Worm (Caenorhabditis elegans) whole organism, L1 larva: Measurements from ENCODE around the gene T25E12.14.
A peak's percentile ranks its signal among the peaks of the same experiment; 100 is the strongest.

Experiments used
- C04F5.9 ChIP-seq: sonication (generic microtip); optimal IDR thresholded peaks from 2 replicates; lab custom pipeline; 2016; ENCODE audit warnings: missing genetic modification characterization, missing compliant biosample characterization
- C16A3.4 ChIP-seq: fragments of 150-350 bp; optimal IDR thresholded peaks from 2 replicates; lab custom pipeline; 2014; ENCODE audit warnings: missing biosample characterization, missing genetic modification characterization
- F16B12.6 ChIP-seq: fragments of 150-350 bp; optimal IDR thresholded peaks from 2 replicates; lab custom pipeline; 2014; ENCODE audit warnings: missing biosample characterization, missing genetic modification characterization
- ceh-63 ChIP-seq: fragments of 200-800 bp; sonication (Bioruptor generic); optimal IDR thresholded peaks from 2 replicates; lab custom pipeline; 2018; ENCODE audit warnings: mild to moderate bottlenecking, missing genetic modification characterization, missing compliant biosample characterization
- ceh-8 ChIP-seq: fragments of 200-800 bp; sonication (Bioruptor generic); optimal IDR thresholded peaks from 2 replicates; lab custom pipeline; 2018; ENCODE audit warnings: mild to moderate bottlenecking, missing genetic modification characterization, moderate library complexity, missing compliant biosample characterization
- ceh-82 ChIP-seq, 3 experiments: fragments of 150-350 bp in 1 of 3; sonication (generic microtip) in 2 of 3; optimal IDR thresholded peaks; 2 replicates each; lab custom pipeline; 2014 to 2017; ENCODE audit warnings: missing biosample characterization in 3 of 3, missing genetic modification characterization in 3 of 3
- ceh-90 ChIP-seq: sonication (generic microtip); optimal IDR thresholded peaks from 2 replicates; lab custom pipeline; 2016; ENCODE audit warnings: missing genetic modification characterization, missing compliant biosample characterization
- ces-1 ChIP-seq: fragments of 150-350 bp; optimal IDR thresholded peaks from 2 replicates; lab custom pipeline; 2014; ENCODE audit warnings: missing biosample characterization, missing genetic modification reagents, missing genetic modification characterization
- dsc-1 ChIP-seq: sonication (generic microtip); optimal IDR thresholded peaks from 2 replicates; lab custom pipeline; 2016; ENCODE audit warnings: mild to moderate bottlenecking, missing genetic modification characterization, missing compliant biosample characterization
- egl-27 ChIP-seq, 2 experiments: fragments of 150-350 bp in 1 of 2; sonication (generic microtip); optimal IDR thresholded peaks; 3 replicates each; lab custom pipeline; 2017 to 2018; ENCODE audit warnings: missing biosample characterization in 2 of 2, missing genetic modification characterization in 2 of 2, missing genetic modification reagents in 2 of 2
- elt-2 ChIP-seq: sonication (generic microtip); optimal IDR thresholded peaks from 2 replicates; lab custom pipeline; 2016; ENCODE audit warnings: missing genetic modification characterization, mild to moderate bottlenecking, inconsistent platforms, missing compliant biosample characterization, missing genetic modification reagents
- elt-3 ChIP-seq, 6 experiments: fragments of 150-350 bp in 1 of 6; sonication (generic microtip); optimal IDR thresholded peaks; 2 replicates each; lab custom pipeline; 2017 to 2018; ENCODE audit warnings: missing biosample characterization in 6 of 6, missing genetic modification characterization in 6 of 6, inconsistent platforms in 1 of 6
- fkh-8 ChIP-seq: sonication (generic microtip); optimal IDR thresholded peaks from 2 replicates; lab custom pipeline; 2016; ENCODE audit warnings: mild to moderate bottlenecking, missing genetic modification characterization, missing compliant biosample characterization
- fos-1 ChIP-seq: fragments of 150-350 bp; optimal IDR thresholded peaks from 2 replicates; lab custom pipeline; 2014; ENCODE audit warnings: missing biosample characterization, missing genetic modification characterization
- hlh-4 ChIP-seq: sonication (generic microtip); optimal IDR thresholded peaks from 2 replicates; lab custom pipeline; 2016; ENCODE audit warnings: mild to moderate bottlenecking, missing genetic modification characterization, missing compliant biosample characterization
- isw-1 ChIP-seq: fragments of 200-800 bp; sonication (Bioruptor generic); IDR thresholded peaks from 2 replicates; pipeline ENCODE4 v1.3.6; 2022; ENCODE audit warnings: missing genetic modification characterization, missing compliant biosample characterization
- lin-14 ChIP-seq: fragments of 200-800 bp; sonication (Bioruptor generic); optimal IDR thresholded peaks from 2 replicates; lab custom pipeline; 2018; ENCODE audit warnings: mild to moderate bottlenecking, missing genetic modification characterization, moderate library complexity, missing compliant biosample characterization
- lin-39 ChIP-seq: fragments of 150-350 bp; optimal IDR thresholded peaks from 2 replicates; lab custom pipeline; 2014; ENCODE audit warnings: missing biosample characterization, missing genetic modification reagents, missing genetic modification characterization
- lir-3 ChIP-seq: sonication (generic microtip); optimal IDR thresholded peaks from 2 replicates; lab custom pipeline; 2016; ENCODE audit warnings: mild to moderate bottlenecking, missing genetic modification characterization, moderate library complexity, missing compliant biosample characterization; ENCODE audit not compliant: poor library complexity
- lsy-2 ChIP-seq, 2 experiments: fragments of 150-350 bp; optimal IDR thresholded peaks; 2 replicates each; lab custom pipeline; 2014; ENCODE audit warnings: missing biosample characterization in 2 of 2, missing genetic modification characterization in 2 of 2
- mab-9 ChIP-seq: fragments of 200-800 bp; sonication (Bioruptor generic); IDR thresholded peaks from 2 replicates; pipeline ENCODE4 v1.3.6; 2022; ENCODE audit warnings: missing genetic modification reagents, missing genetic modification characterization, missing compliant biosample characterization
- mdl-1 ChIP-seq, 2 experiments: fragments of 150-350 bp; optimal IDR thresholded peaks; 2 replicates each; lab custom pipeline; 2014 to 2017; ENCODE audit warnings: missing biosample characterization in 2 of 2, missing genetic modification characterization in 2 of 2, inconsistent platforms in 1 of 2
- mef-2 ChIP-seq: fragments of 150-350 bp; optimal IDR thresholded peaks from 2 replicates; lab custom pipeline; 2014; ENCODE audit warnings: missing biosample characterization, missing genetic modification characterization
- mep-1 ChIP-seq: fragments of 150-350 bp; optimal IDR thresholded peaks from 2 replicates; lab custom pipeline; 2014; ENCODE audit warnings: missing biosample characterization, missing genetic modification characterization
- nhr-11 ChIP-seq: fragments of 150-350 bp; optimal IDR thresholded peaks from 2 replicates; lab custom pipeline; 2014; ENCODE audit warnings: missing biosample characterization, missing genetic modification characterization
- nhr-19 ChIP-seq: fragments of 200-800 bp; sonication (Bioruptor generic); conservative IDR thresholded peaks from 2 replicates; pipeline ENCODE4 v1.3.6; 2022; ENCODE audit warnings: missing genetic modification characterization, missing compliant biosample characterization
- nhr-20 ChIP-seq: sonication (generic microtip); optimal IDR thresholded peaks from 2 replicates; lab custom pipeline; 2016; ENCODE audit warnings: mild to moderate bottlenecking, missing genetic modification characterization, missing compliant biosample characterization
- nhr-28 ChIP-seq: fragments of 150-350 bp; optimal IDR thresholded peaks from 2 replicates; lab custom pipeline; 2014; ENCODE audit warnings: missing biosample characterization, missing genetic modification characterization
- nhr-47 ChIP-seq: sonication (generic microtip); optimal IDR thresholded peaks from 2 replicates; lab custom pipeline; 2016; ENCODE audit warnings: mild to moderate bottlenecking, missing genetic modification characterization, moderate library complexity, missing compliant biosample characterization
- nhr-71 ChIP-seq: sonication (generic microtip); optimal IDR thresholded peaks from 2 replicates; lab custom pipeline; 2016; ENCODE audit warnings: mild to moderate bottlenecking, missing genetic modification characterization, moderate library complexity, missing compliant biosample characterization
- nhr-84 ChIP-seq: sonication (generic microtip); optimal IDR thresholded peaks from 2 replicates; lab custom pipeline; 2017; ENCODE audit warnings: missing biosample characterization, missing genetic modification characterization
- nhr-85 ChIP-seq: sonication (generic microtip); peaks from one replicate; lab custom pipeline; 2016; ENCODE audit warnings: missing genetic modification characterization, inconsistent platforms, missing compliant biosample characterization
- nhr-90 ChIP-seq: sonication (generic microtip); optimal IDR thresholded peaks from 2 replicates; lab custom pipeline; 2016; ENCODE audit warnings: mild to moderate bottlenecking, missing genetic modification characterization, missing compliant biosample characterization; ENCODE audit not compliant: poor library complexity
- pax-3 ChIP-seq: fragments of 200-800 bp; sonication (Bioruptor generic); optimal IDR thresholded peaks from 2 replicates; lab custom pipeline; 2018; ENCODE audit warnings: mild to moderate bottlenecking, missing genetic modification characterization, moderate library complexity, missing compliant biosample characterization
- rnt-1 ChIP-seq: sonication (generic microtip); optimal IDR thresholded peaks from 2 replicates; lab custom pipeline; 2016; ENCODE audit warnings: mild to moderate bottlenecking, missing genetic modification characterization, moderate library complexity, missing compliant biosample characterization
- skn-1 ChIP-seq: fragments of 150-350 bp; optimal IDR thresholded peaks from 2 replicates; lab custom pipeline; 2014; ENCODE audit warnings: missing biosample characterization, missing genetic modification characterization
- snu-23 ChIP-seq: sonication (generic microtip); optimal IDR thresholded peaks from 2 replicates; lab custom pipeline; 2016; ENCODE audit warnings: missing genetic modification characterization, missing compliant biosample characterization
- sox-4 ChIP-seq: sonication (generic microtip); optimal IDR thresholded peaks from 2 replicates; lab custom pipeline; 2016; ENCODE audit warnings: missing genetic modification characterization, missing compliant biosample characterization
- sptf-1 ChIP-seq: fragments of 150-350 bp; optimal IDR thresholded peaks from 2 replicates; lab custom pipeline; 2014; ENCODE audit warnings: missing biosample characterization, missing genetic modification characterization
- tbx-2 ChIP-seq: sonication (generic microtip); optimal IDR thresholded peaks from 2 replicates; lab custom pipeline; 2016; ENCODE audit warnings: missing genetic modification characterization, missing compliant biosample characterization
- tlp-1 ChIP-seq: fragments of 150-350 bp; optimal IDR thresholded peaks from 2 replicates; lab custom pipeline; 2014; ENCODE audit warnings: missing biosample characterization, missing genetic modification characterization
- unc-130 ChIP-seq: fragments of 150-350 bp; optimal IDR thresholded peaks from 2 replicates; lab custom pipeline; 2017; ENCODE audit warnings: missing biosample characterization, missing genetic modification characterization, inconsistent platforms
- unc-62 ChIP-seq: fragments of 150-350 bp; optimal IDR thresholded peaks from 2 replicates; lab custom pipeline; 2014; ENCODE audit warnings: missing biosample characterization, missing genetic modification reagents, missing genetic modification characterization
- unc-86 ChIP-seq: sonication (generic microtip); optimal IDR thresholded peaks from 2 replicates; lab custom pipeline; 2016; ENCODE audit warnings: missing genetic modification characterization, missing compliant biosample characterization
- unc-98 ChIP-seq: fragments of 200-800 bp; sonication (Bioruptor generic); IDR thresholded peaks from 2 replicates; pipeline ENCODE4 v1.3.6; 2022; ENCODE audit warnings: missing genetic modification characterization, missing compliant biosample characterization
- zip-4 ChIP-seq: fragments of 200-800 bp; sonication (Bioruptor generic); optimal IDR thresholded peaks from 2 replicates; lab custom pipeline; 2018; ENCODE audit warnings: mild to moderate bottlenecking, missing genetic modification characterization, moderate library complexity, missing compliant biosample characterization
- ztf-11 ChIP-seq, 2 experiments: sonication (generic microtip); optimal IDR thresholded peaks; 2 replicates each; lab custom pipeline; 2016 to 2017; ENCODE audit warnings: missing genetic modification characterization in 2 of 2, missing biosample characterization in 1 of 2, missing compliant biosample characterization in 1 of 2
- ztf-4 ChIP-seq: fragments of 150-350 bp; optimal IDR thresholded peaks from 2 replicates; lab custom pipeline; 2014; ENCODE audit warnings: missing biosample characterization, missing genetic modification characterization

T25E12.14 gene

ce11 chrV:16723744-16724143, 3.3 kb upstream of the T25E12.14 start, which contains the start of gene nhr-112:
TSS of gene nhr-112 (minus strand) at chrV:16723844.
- TF ChIP-seq unc-98 (no peak), mef-2 (no peak), nhr-11 (tag; lab: Kevin White, UChicago) (no peak), fkh-8 (tag; lab: Kevin White, UChicago) (no peak), lir-3 (tag; lab: Kevin White, UChicago) (no peak)

- no peak for TF ChIP-seq tlp-1 (tag; lab: Kevin White, UChicago)
- TF ChIP-seq nhr-71 (tag; lab: Kevin White, UChicago): no peak
- no peak for TF ChIP-seq lsy-2 (tag; optimal IDR thresholded peaks at IDR 0.05; lab: Kevin White, UChicago)
- TF ChIP-seq sox-4 (tag; lab: Kevin White, UChicago): no peak
- TF ChIP-seq C16A3.4 (tag; lab: Kevin White, UChicago): no peak
- TF ChIP-seq F16B12.6 (tag; lab: Kevin White, UChicago): no peak
- TF ChIP-seq nhr-20 (tag; lab: Kevin White, UChicago): peak; percentile 25
- TF ChIP-seq mep-1 (tag; lab: Kevin White, UChicago): no peak
- peak in 1 of 2 experiments; percentile 17 for TF ChIP-seq egl-27 (tag; optimal IDR thresholded peaks at IDR 0.05; lab: Kevin White, UChicago)
- peak; percentile 8 for TF ChIP-seq skn-1 (tag; lab: Kevin White, UChicago)
- TF ChIP-seq ces-1 (GFP tag; lab: Kevin White, UChicago): no peak
Measured at ce11 chrV:16724574-16724973, 2.4 kb upstream of the T25E12.14 start.

- TF ChIP-seq egl-27 (tag; optimal IDR thresholded peaks at IDR 0.05; lab: Kevin White, UChicago) (no peak), unc-62 (GFP tag; lab: Kevin White, UChicago) (no peak), snu-23 (no peak), lsy-2 (tag; optimal IDR thresholded peaks at IDR 0.05; lab: Kevin White, UChicago) (no peak), unc-98 (no peak), C04F5.9 (tag; lab: Kevin White, UChicago) (no peak), nhr-85 (tag; lab: Kevin White, UChicago) (peak; percentile 22), fos-1 (tag; lab: Kevin White, UChicago) (no peak), elt-3 (tag; optimal IDR thresholded peaks at IDR 0.05; lab: Kevin White, UChicago) (no peak), nhr-84 (tag; lab: Kevin White, UChicago) (no peak), F16B12.6 (tag; lab: Kevin White, UChicago) (no peak), nhr-19 (GFP tag; lab: Robert Waterston, UW) (no peak), fkh-8 (tag; lab: Kevin White, UChicago) (no peak), sptf-1 (no peak), ceh-82 (tag; optimal IDR thresholded peaks at IDR 0.05; lab: Kevin White, UChicago) (peak in 1 of 3 experiments; percentile 31), nhr-28 (no peak), nhr-71 (tag; lab: Kevin White, UChicago) (peak; percentile 45), dsc-1 (tag; lab: Kevin White, UChicago) (no peak), lin-14 (GFP tag; lab: Kevin White, UChicago) (no peak), zip-4 (GFP tag; lab: Kevin White, UChicago) (no peak), pax-3 (tag; lab: Kevin White, UChicago) (no peak), ceh-63 (no peak), mab-9 (no peak), nhr-20 (tag; lab: Kevin White, UChicago) (peak; percentile 58), unc-86 (tag; lab: Kevin White, UChicago) (no peak), nhr-47 (tag; lab: Kevin White, UChicago) (no peak), ceh-8 (GFP tag; lab: Kevin White, UChicago) (no peak), tbx-2 (no peak), mdl-1 (tag; optimal IDR thresholded peaks at IDR 0.05; lab: Kevin White, UChicago) (no peak), ztf-4 (tag; lab: Kevin White, UChicago) (no peak), C16A3.4 (tag; lab: Kevin White, UChicago) (no peak), hlh-4 (tag; lab: Kevin White, UChicago) (no peak), isw-1 (GFP tag; lab: Robert Waterston, UW) (no peak), lin-39 (tag; lab: Kevin White, UChicago) (no peak), mep-1 (tag; lab: Kevin White, UChicago) (no peak), ztf-11 (tag; optimal IDR thresholded peaks at IDR 0.05; lab: Kevin White, UChicago) (no peak), mef-2 (no peak), unc-130 (tag; lab: Kevin White, UChicago) (no peak), elt-2 (tag; lab: Kevin White, UChicago) (peak; percentile 65), rnt-1 (tag; lab: Kevin White, UChicago) (no peak), ceh-90 (tag; lab: Kevin White, UChicago) (no peak), nhr-90 (tag; lab: Kevin White, UChicago) (no peak)
Measured at ce11 chrV:16725955-16726354, 1.1 kb upstream of the T25E12.14 start.
